Worm (Caenorhabditis elegans) whole organism, L2 larva: ENCODE measurements around the gene F02A9.7.

Experiments
- R02D3.7 ChIP-seq: fragments of 150-350 bp; optimal IDR thresholded peaks from 2 replicates; lab custom pipeline; 2014; ENCODE audit warnings: missing biosample characterization, missing genetic modification characterization
- ZK546.5 ChIP-seq: sonication (generic microtip); optimal IDR thresholded peaks from 2 replicates; lab custom pipeline; 2017; ENCODE audit warnings: missing biosample characterization, missing genetic modification characterization
- alr-1 ChIP-seq: fragments of 150-350 bp; optimal IDR thresholded peaks from 2 replicates; lab custom pipeline; 2014; ENCODE audit warnings: missing biosample characterization, missing genetic modification characterization
- aly-2 ChIP-seq: fragments of 150-350 bp; optimal IDR thresholded peaks from 2 replicates; lab custom pipeline; 2014; ENCODE audit warnings: missing biosample characterization, missing genetic modification characterization
- blmp-1 ChIP-seq: sonication (generic microtip); optimal IDR thresholded peaks from 2 replicates; lab custom pipeline; 2017; ENCODE audit warnings: missing genetic modification characterization, mild to moderate bottlenecking, missing compliant biosample characterization, antibody characterized with exemption, moderate library complexity; ENCODE audit not compliant: insufficient read depth
- ceh-82 ChIP-seq: fragments of 150-350 bp; optimal IDR thresholded peaks from 2 replicates; lab custom pipeline; 2014; ENCODE audit warnings: missing biosample characterization, missing genetic modification characterization
- crh-2 ChIP-seq: sonication (generic microtip); optimal IDR thresholded peaks from 2 replicates; lab custom pipeline; 2017; ENCODE audit warnings: missing biosample characterization, missing genetic modification characterization
- dmd-4 ChIP-seq: sonication (generic microtip); optimal IDR thresholded peaks from 2 replicates; lab custom pipeline; 2017; ENCODE audit warnings: missing biosample characterization, missing genetic modification characterization
- egl-27 ChIP-seq: sonication (generic microtip); optimal IDR thresholded peaks from 3 replicates; lab custom pipeline; 2017; ENCODE audit warnings: missing biosample characterization, missing genetic modification reagents, missing genetic modification characterization
- elt-1 ChIP-seq: fragments of 150-350 bp; optimal IDR thresholded peaks from 2 replicates; lab custom pipeline; 2014; ENCODE audit warnings: missing biosample characterization, missing genetic modification characterization
- elt-3 ChIP-seq: sonication (generic microtip); optimal IDR thresholded peaks from 2 replicates; lab custom pipeline; 2017; ENCODE audit warnings: missing biosample characterization, missing genetic modification characterization
- fos-1 ChIP-seq: fragments of 150-350 bp; optimal IDR thresholded peaks from 2 replicates; lab custom pipeline; 2014; ENCODE audit warnings: missing biosample characterization, missing genetic modification characterization
- gmeb-1 ChIP-seq: fragments of 150-350 bp; optimal IDR thresholded peaks from 2 replicates; lab custom pipeline; 2014; ENCODE audit warnings: missing biosample characterization, missing genetic modification characterization
- lin-11 ChIP-seq: fragments of 150-350 bp; sonication (generic microtip); optimal IDR thresholded peaks from 2 replicates; lab custom pipeline; 2014; ENCODE audit warnings: missing biosample characterization, missing genetic modification characterization, inconsistent platforms, mixed read lengths
- lin-13 ChIP-seq: fragments of 150-350 bp; optimal IDR thresholded peaks from 2 replicates; lab custom pipeline; 2014; ENCODE audit warnings: missing biosample characterization, missing genetic modification reagents, missing genetic modification characterization
- lin-39 ChIP-seq: fragments of 150-350 bp; optimal IDR thresholded peaks from 2 replicates; lab custom pipeline; 2014; ENCODE audit warnings: missing biosample characterization, missing genetic modification reagents, missing genetic modification characterization
- lsy-2 ChIP-seq, 2 experiments: fragments of 150-350 bp in 1 of 2; sonication (generic microtip) in 1 of 2; optimal IDR thresholded peaks; 2 replicates each; lab custom pipeline; 2014 to 2017; ENCODE audit warnings: missing biosample characterization in 2 of 2, missing genetic modification characterization in 2 of 2
- mab-5 ChIP-seq: fragments of 150-350 bp; optimal IDR thresholded peaks from 2 replicates; lab custom pipeline; 2014; ENCODE audit warnings: missing biosample characterization, missing genetic modification characterization
- mbf-1 ChIP-seq: sonication (generic microtip); optimal IDR thresholded peaks from 2 replicates; lab custom pipeline; 2017; ENCODE audit warnings: missing biosample characterization, missing genetic modification characterization
- mdl-1 ChIP-seq, 2 experiments: fragments of 150-350 bp in 1 of 2; sonication (generic microtip) in 1 of 2; optimal IDR thresholded peaks; 2 replicates each; lab custom pipeline; 2017; ENCODE audit warnings: missing biosample characterization in 2 of 2, missing genetic modification characterization in 2 of 2
- nhr-10 ChIP-seq: sonication (generic microtip); optimal IDR thresholded peaks from 2 replicates; lab custom pipeline; 2017; ENCODE audit warnings: missing biosample characterization, missing genetic modification characterization
- nhr-12 ChIP-seq: fragments of 150-350 bp; optimal IDR thresholded peaks from 2 replicates; lab custom pipeline; 2014; ENCODE audit warnings: missing biosample characterization, missing genetic modification characterization
- nhr-129 ChIP-seq: fragments of 150-350 bp; optimal IDR thresholded peaks from 2 replicates; lab custom pipeline; 2014; ENCODE audit warnings: missing biosample characterization, missing genetic modification characterization
- nhr-21 ChIP-seq: fragments of 150-350 bp; optimal IDR thresholded peaks from 2 replicates; lab custom pipeline; 2014; ENCODE audit warnings: missing biosample characterization, missing genetic modification characterization
- nhr-237 ChIP-seq: fragments of 150-350 bp; optimal IDR thresholded peaks from 2 replicates; lab custom pipeline; 2014; ENCODE audit warnings: missing biosample characterization, missing genetic modification characterization
- nhr-6 ChIP-seq: fragments of 150-350 bp; optimal IDR thresholded peaks from 2 replicates; lab custom pipeline; 2014; ENCODE audit warnings: missing biosample characterization, missing genetic modification characterization
- nhr-77 ChIP-seq: fragments of 150-350 bp; optimal IDR thresholded peaks from 2 replicates; lab custom pipeline; 2014; ENCODE audit warnings: missing biosample characterization, missing genetic modification characterization
- peb-1 ChIP-seq: fragments of 150-350 bp; optimal IDR thresholded peaks from 2 replicates; lab custom pipeline; 2014; ENCODE audit warnings: missing biosample characterization, missing genetic modification characterization
- sem-4 ChIP-seq: fragments of 150-350 bp; optimal IDR thresholded peaks from 2 replicates; lab custom pipeline; 2014; ENCODE audit warnings: missing biosample characterization, missing genetic modification reagents, missing genetic modification characterization
- skn-1 ChIP-seq: sonication (generic microtip); optimal IDR thresholded peaks from 2 replicates; lab custom pipeline; 2017; ENCODE audit warnings: missing biosample characterization, missing genetic modification characterization
- snpc-4 ChIP-seq: fragments of 150-350 bp; optimal IDR thresholded peaks from 2 replicates; lab custom pipeline; 2014; ENCODE audit warnings: missing biosample characterization, missing genetic modification characterization
- unc-55 ChIP-seq: fragments of 150-350 bp; sonication (generic microtip); optimal IDR thresholded peaks from 3 replicates; lab custom pipeline; 2014; ENCODE audit warnings: missing biosample characterization, missing genetic modification reagents, missing genetic modification characterization
- unc-62 ChIP-seq: fragments of 150-350 bp; optimal IDR thresholded peaks from 2 replicates; lab custom pipeline; 2014; ENCODE audit warnings: missing biosample characterization, missing genetic modification reagents, missing genetic modification characterization
- zag-1 ChIP-seq: fragments of 150-350 bp; optimal IDR thresholded peaks from 2 replicates; lab custom pipeline; 2014; ENCODE audit warnings: missing biosample characterization, missing genetic modification characterization
- ztf-1 ChIP-seq: fragments of 200-800 bp; sonication (Bioruptor generic); conservative IDR thresholded peaks from 2 replicates; pipeline ENCODE4 v1.3.6; 2022; ENCODE audit warnings: missing genetic modification characterization, missing compliant biosample characterization
- ztf-11 ChIP-seq: sonication (generic microtip); optimal IDR thresholded peaks from 2 replicates; lab custom pipeline; 2017; ENCODE audit warnings: missing biosample characterization, missing genetic modification characterization
- ztf-4 ChIP-seq: fragments of 150-350 bp; optimal IDR thresholded peaks from 2 replicates; lab custom pipeline; 2014; ENCODE audit warnings: missing biosample characterization, missing genetic modification characterization

The F02A9.7 gene

DNA sequence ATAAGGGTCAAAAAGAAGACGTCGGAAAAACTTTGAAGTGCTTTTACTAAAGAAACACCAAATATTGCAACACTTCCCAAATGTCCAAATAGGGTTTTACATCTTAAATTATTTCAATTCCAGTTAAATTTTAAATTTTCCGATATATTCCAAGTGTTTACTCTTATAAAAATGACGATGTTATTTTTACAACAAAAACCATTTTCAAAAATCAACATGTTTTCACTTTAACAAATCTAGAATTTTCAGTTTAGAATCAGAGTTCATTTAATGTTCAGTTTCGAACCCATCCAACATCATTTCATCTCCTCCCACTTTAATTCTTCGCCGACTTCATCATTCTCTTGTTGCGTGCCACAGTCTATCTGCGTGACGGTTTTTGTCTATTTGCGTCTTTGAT, 28.2 kb upstream of the F02A9.7 start, which contains the start of gene dos-1:
Gene dos-1, plus strand, starts transcription at position 301 of the 400 bp plus-strand sequence.
- no peak for TF ChIP-seq ZK546.5 (tag; lab: Kevin White, UChicago)
- no peak for TF ChIP-seq nhr-10 (tag; lab: Kevin White, UChicago)
- no peak for TF ChIP-seq mab-5
- TF ChIP-seq unc-55: no peak
- TF ChIP-seq nhr-6 (tag; lab: Kevin White, UChicago): no peak
- no peak for TF ChIP-seq ztf-4
- no peak for TF ChIP-seq sem-4 (tag; lab: Kevin White, UChicago)
- TF ChIP-seq unc-62 (GFP tag; lab: Kevin White, UChicago): no peak
- TF ChIP-seq lin-39: no peak
- no peak for TF ChIP-seq skn-1
- TF ChIP-seq elt-1 (tag; lab: Kevin White, UChicago): no peak
- no peak for TF ChIP-seq nhr-12 (tag; lab: Kevin White, UChicago)

DNA sequence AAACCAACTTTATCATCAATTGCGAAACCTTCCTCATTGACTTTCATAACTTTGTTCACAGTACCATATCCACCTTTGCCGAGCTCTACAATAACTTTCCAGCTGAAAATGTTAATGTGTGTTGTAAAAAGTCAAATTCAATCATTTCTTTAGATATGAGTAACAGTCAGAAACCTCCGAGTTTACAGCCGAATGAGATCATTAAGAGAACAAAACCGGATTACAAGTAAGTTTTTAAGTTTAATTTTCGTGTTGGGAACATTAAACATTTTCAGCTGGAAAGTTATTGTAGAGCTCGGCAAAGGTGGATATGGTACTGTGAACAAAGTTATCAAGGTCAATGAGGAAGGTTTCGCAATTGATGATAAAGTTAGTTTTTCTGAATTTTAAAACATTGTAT, 25.8 kb upstream of the F02A9.7 start, which contains the start of gene ZK507.1:
Gene ZK507.1, minus strand, starts transcription at position 101 of the 400 bp plus-strand sequence.
- no peak for TF ChIP-seq snpc-4 (tag; lab: Kevin White, UChicago)
- TF ChIP-seq nhr-77: no peak
- no peak for TF ChIP-seq nhr-12 (tag; lab: Kevin White, UChicago)
- TF ChIP-seq lin-11 (tag; lab: Kevin White, UChicago): no peak
- no peak for TF ChIP-seq dmd-4 (tag; lab: Kevin White, UChicago)
- no peak for TF ChIP-seq ceh-82 (tag; lab: Kevin White, UChicago)
- TF ChIP-seq ztf-1: no peak
- TF ChIP-seq ztf-4: no peak
- TF ChIP-seq crh-2: no peak
- TF ChIP-seq blmp-1: no peak
- no peak for TF ChIP-seq aly-2 (tag; lab: Kevin White, UChicago)
- TF ChIP-seq nhr-21: no peak
- TF ChIP-seq zag-1 (tag; lab: Kevin White, UChicago): no peak
- TF ChIP-seq alr-1 (tag; lab: Kevin White, UChicago): no peak
- TF ChIP-seq lsy-2 (tag; optimal IDR thresholded peaks at IDR 0.05; lab: Kevin White, UChicago): no peak
- no peak for TF ChIP-seq R02D3.7 (tag; lab: Kevin White, UChicago)
- TF ChIP-seq nhr-6 (tag; lab: Kevin White, UChicago): no peak
- TF ChIP-seq egl-27: no peak
- TF ChIP-seq nhr-129 (tag; lab: Kevin White, UChicago): no peak
- TF ChIP-seq ZK546.5 (tag; lab: Kevin White, UChicago): no peak

DNA sequence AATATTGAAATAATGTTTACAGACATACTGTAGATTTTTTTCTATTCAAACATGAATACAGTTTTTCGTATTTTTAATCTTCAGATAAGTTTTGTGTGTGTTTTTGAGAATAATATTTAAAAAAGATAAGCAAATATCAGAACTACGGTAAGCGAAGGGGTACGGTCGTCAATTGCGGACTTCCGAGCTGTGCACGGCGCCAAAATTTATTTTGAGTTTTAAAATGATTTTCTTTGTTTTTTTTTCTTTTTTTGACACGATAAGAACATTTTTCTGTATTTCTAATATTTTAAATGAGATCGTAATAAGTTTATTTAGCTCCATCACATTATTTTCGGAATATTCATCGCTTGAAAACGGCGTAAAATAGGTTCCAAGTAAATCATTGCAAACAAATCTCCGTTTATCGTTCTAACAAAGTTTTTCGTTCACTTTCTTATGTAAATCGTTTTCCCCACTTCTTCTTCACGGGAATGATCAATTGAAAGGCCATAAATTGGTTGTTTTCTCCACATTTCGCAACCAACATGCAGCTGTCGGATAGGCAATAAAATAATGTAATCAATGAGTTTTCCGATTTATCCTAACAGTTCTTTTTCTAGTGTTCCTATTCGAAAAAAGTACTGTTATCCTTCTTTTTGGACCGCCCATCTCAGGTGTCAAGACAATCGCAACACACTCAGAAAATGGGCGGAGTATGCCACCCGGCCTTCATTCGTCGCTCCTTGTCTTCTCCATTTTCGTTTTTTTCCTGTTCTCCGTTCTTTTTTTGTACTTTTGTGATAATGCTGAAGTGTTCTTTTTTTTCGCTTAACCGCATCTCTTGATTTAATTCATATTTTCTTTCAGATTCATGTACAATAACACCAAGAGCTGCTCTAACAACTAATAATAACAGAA, 16.2 kb upstream of the F02A9.7 start, which contains the start of gene glp-1:
Gene glp-1, plus strand, starts transcription at position 850 of the 900 bp plus-strand sequence.
- no peak for TF ChIP-seq elt-3 (tag; lab: Kevin White, UChicago)
- no peak for TF ChIP-seq ztf-11 (tag; lab: Kevin White, UChicago)
- TF ChIP-seq nhr-237 (tag; lab: Kevin White, UChicago): no peak
- no peak for TF ChIP-seq mdl-1 (tag; optimal IDR thresholded peaks at IDR 0.05; lab: Kevin White, UChicago)
- no peak for TF ChIP-seq lin-39
- no peak for TF ChIP-seq unc-55
- TF ChIP-seq lin-11 (tag; lab: Kevin White, UChicago): no peak
- TF ChIP-seq fos-1 (tag; lab: Kevin White, UChicago): no peak
- TF ChIP-seq gmeb-1 (tag; lab: Kevin White, UChicago): no peak
- TF ChIP-seq nhr-6 (tag; lab: Kevin White, UChicago): no peak
- no peak for TF ChIP-seq lin-13 (GFP tag; lab: Kevin White, UChicago)
- TF ChIP-seq peb-1: no peak
- TF ChIP-seq skn-1: no peak
- TF ChIP-seq mbf-1 (tag; lab: Kevin White, UChicago): no peak
- no peak for TF ChIP-seq nhr-21
- TF ChIP-seq aly-2 (tag; lab: Kevin White, UChicago): no peak
- no peak for TF ChIP-seq R02D3.7 (tag; lab: Kevin White, UChicago)
